Fruit fly (Drosophila melanogaster) whole organism, embryonic: Measurements from ENCODE around the gene CG33191.
A peak's percentile ranks its signal among the peaks of the same experiment; 100 is the strongest.

Source experiments
- Bteb2 ChIP-seq: fragments of 200-800 bp; sonication (Bioruptor generic); optimal IDR thresholded peaks from 2 replicates; lab custom pipeline; 2016; ENCODE audit warnings: missing biosample characterization, missing genetic modification characterization
- CG10654 ChIP-seq: fragments of 200-800 bp; sonication (Bioruptor generic); optimal IDR thresholded peaks from 2 replicates; lab custom pipeline; 2016; ENCODE audit warnings: missing biosample characterization, missing genetic modification characterization
- CG12104 ChIP-seq: fragments of 200-800 bp; sonication (Bioruptor generic); optimal IDR thresholded peaks from 3 replicates; lab custom pipeline; 2016; ENCODE audit warnings: missing biosample characterization, missing genetic modification characterization
- CG12744 ChIP-seq: fragments of 200-800 bp; sonication (Bioruptor generic); optimal IDR thresholded peaks from 2 replicates; lab custom pipeline; 2016; ENCODE audit warnings: missing biosample characterization, missing genetic modification characterization
- CG13123 ChIP-seq: fragments of 200-800 bp; sonication (Bioruptor generic); optimal IDR thresholded peaks from 2 replicates; lab custom pipeline; 2016; ENCODE audit warnings: missing biosample characterization, missing genetic modification characterization
- CG13296 ChIP-seq: fragments of 200-800 bp; sonication (Bioruptor generic); optimal IDR thresholded peaks from 3 replicates; lab custom pipeline; 2018; ENCODE audit warnings: missing biosample characterization, mild to moderate bottlenecking, missing genetic modification characterization
- CG14014 ChIP-seq: fragments of 200-800 bp; sonication (Bioruptor generic); IDR thresholded peaks from 2 replicates; pipeline ENCODE4 v1.3.6; 2022; ENCODE audit warnings: missing biosample characterization, missing genetic modification characterization
- CG14441 ChIP-seq: fragments of 200-800 bp; sonication (Bioruptor generic); IDR thresholded peaks from 2 replicates; pipeline ENCODE4 v1.3.6; 2022; ENCODE audit warnings: missing biosample characterization, missing genetic modification characterization
- CG14965 ChIP-seq: fragments of 200-800 bp; sonication (Bioruptor generic); optimal IDR thresholded peaks from 2 replicates; lab custom pipeline; 2016; ENCODE audit warnings: missing biosample characterization, missing genetic modification characterization, borderline replicate concordance
- CG15011 ChIP-seq: fragments of 200-800 bp; sonication (Bioruptor generic); optimal IDR thresholded peaks from 3 replicates; lab custom pipeline; 2018; ENCODE audit warnings: missing biosample characterization, mild to moderate bottlenecking, missing genetic modification characterization
- CG3065 ChIP-seq: fragments of 200-800 bp; sonication (Bioruptor generic); optimal IDR thresholded peaks from 2 replicates; lab custom pipeline; 2016; ENCODE audit warnings: missing biosample characterization, missing genetic modification characterization
- CG5180 ChIP-seq: fragments of 200-800 bp; sonication (Bioruptor generic); optimal IDR thresholded peaks from 3 replicates; lab custom pipeline; 2017; ENCODE audit warnings: missing biosample characterization, missing genetic modification characterization, mild to moderate bottlenecking, moderate library complexity, missing genetic modification reagents
- CG5953 ChIP-seq: fragments of 200-800 bp; sonication (Bioruptor generic); IDR thresholded peaks from 2 replicates; pipeline ENCODE4 v1.3.6; 2022; ENCODE audit warnings: missing biosample characterization, missing genetic modification characterization
- CG7357 ChIP-seq: fragments of 200-800 bp; sonication (Bioruptor generic); IDR thresholded peaks from 3 replicates; pipeline ENCODE4 v1.3.6; 2022; ENCODE audit warnings: missing biosample characterization, missing genetic modification characterization
- CG8478 ChIP-seq: fragments of >200 bp; optimal IDR thresholded peaks from 2 replicates; lab custom pipeline; 2018
- CG9437 ChIP-seq: fragments of 200-800 bp; sonication (Bioruptor generic); optimal IDR thresholded peaks from 2 replicates; lab custom pipeline; 2018; ENCODE audit warnings: missing biosample characterization, mild to moderate bottlenecking, missing genetic modification characterization
- CG9609 ChIP-seq: fragments of 200-800 bp; sonication (Bioruptor generic); optimal IDR thresholded peaks from 3 replicates; lab custom pipeline; 2016; ENCODE audit warnings: missing biosample characterization, missing genetic modification characterization
- CG9876 ChIP-seq: fragments of 200-800 bp; sonication (Bioruptor generic); optimal IDR thresholded peaks from 2 replicates; lab custom pipeline; 2016; ENCODE audit warnings: missing biosample characterization, missing genetic modification characterization
- D19B ChIP-seq: fragments of 200-800 bp; sonication (Bioruptor generic); optimal IDR thresholded peaks from 2 replicates; lab custom pipeline; 2017; ENCODE audit warnings: missing biosample characterization, mild to moderate bottlenecking, missing genetic modification characterization
- Doc2 ChIP-seq: fragments of 200-800 bp; sonication (Bioruptor generic); IDR thresholded peaks from 2 replicates; pipeline ENCODE4 v1.3.6; 2022; ENCODE audit warnings: missing biosample characterization, missing genetic modification characterization
- Doc3 ChIP-seq: fragments of 200-800 bp; sonication (Bioruptor generic); IDR thresholded peaks from 3 replicates; pipeline ENCODE4 v1.3.6; 2022; ENCODE audit warnings: missing biosample characterization, missing genetic modification characterization; ENCODE audit not compliant: partially characterized antibody
- Dp ChIP-seq: fragments of 200-800 bp; sonication (Bioruptor generic); optimal IDR thresholded peaks from 2 replicates; lab custom pipeline; 2018; ENCODE audit warnings: missing biosample characterization, mild to moderate bottlenecking, missing genetic modification characterization, moderate library complexity
- Hr39 ChIP-seq: fragments of >200 bp; optimal IDR thresholded peaks from 2 replicates; lab custom pipeline; 2017
- MTF-1 ChIP-seq: fragments of 200-800 bp; sonication (Bioruptor generic); optimal IDR thresholded peaks from 2 replicates; lab custom pipeline; 2018; ENCODE audit warnings: missing biosample characterization, mild to moderate bottlenecking, missing genetic modification characterization, borderline replicate concordance
- Med ChIP-seq: fragments of 200-800 bp; sonication (Bioruptor generic); peaks from one replicate; lab custom pipeline; 2016; ENCODE audit warnings: missing biosample characterization, missing genetic modification characterization, mild to moderate bottlenecking, inconsistent platforms, moderate library complexity
- Meics ChIP-seq: fragments of 200-800 bp; sonication (Bioruptor generic); optimal IDR thresholded peaks from 2 replicates; lab custom pipeline; 2017; ENCODE audit warnings: missing biosample characterization, mild to moderate bottlenecking, missing genetic modification characterization
- Nf-YA ChIP-seq: fragments of 200-800 bp; sonication (Bioruptor generic); IDR thresholded peaks from 2 replicates; pipeline ENCODE4 v1.3.6; 2022; ENCODE audit warnings: missing biosample characterization, missing genetic modification characterization
- Optix ChIP-seq: fragments of 200-800 bp; sonication (Bioruptor generic); IDR thresholded peaks from 3 replicates; pipeline ENCODE4 v1.3.6; 2022; ENCODE audit warnings: missing biosample characterization, missing genetic modification characterization
- TFAM ChIP-seq: fragments of 200-800 bp; sonication (Bioruptor generic); optimal IDR thresholded peaks from 2 replicates; lab custom pipeline; 2017; ENCODE audit warnings: missing biosample characterization, missing genetic modification characterization, inconsistent platforms
- Xrp1 ChIP-seq: fragments of 200-800 bp; sonication (Bioruptor generic); IDR thresholded peaks from 2 replicates; pipeline ENCODE4 v1.3.6; 2022; ENCODE audit warnings: missing biosample characterization, missing genetic modification characterization
- amos ChIP-seq: fragments of 200-800 bp; sonication (Bioruptor generic); IDR thresholded peaks from 2 replicates; pipeline ENCODE4 v1.3.6; 2022; ENCODE audit warnings: missing biosample characterization, missing genetic modification characterization; ENCODE audit not compliant: partially characterized antibody
- bowl ChIP-seq: fragments of 200-800 bp; sonication (Bioruptor generic); IDR thresholded peaks from 2 replicates; pipeline ENCODE4 v1.3.6; 2022; ENCODE audit warnings: missing biosample characterization, missing genetic modification characterization
- cg ChIP-seq: fragments of 200-800 bp; sonication (Bioruptor generic); optimal IDR thresholded peaks from 3 replicates; lab custom pipeline; 2019; ENCODE audit warnings: missing biosample characterization, mild to moderate bottlenecking, missing genetic modification characterization, moderate library complexity
- crc ChIP-seq: fragments of 200-800 bp; sonication (Bioruptor generic); optimal IDR thresholded peaks from 2 replicates; lab custom pipeline; 2016; ENCODE audit warnings: missing biosample characterization, missing genetic modification characterization
- crp ChIP-seq, 2 experiments: fragments of 200-800 bp; sonication (Bioruptor generic); optimal IDR thresholded peaks; 2 replicates in 1 of 2; 3 replicates in 1 of 2; lab custom pipeline; 2017; ENCODE audit warnings: missing biosample characterization in 2 of 2, missing genetic modification characterization in 2 of 2, mild to moderate bottlenecking in 1 of 2, moderate library complexity in 1 of 2
- disco-r ChIP-seq: fragments of 200-800 bp; sonication (Bioruptor generic); optimal IDR thresholded peaks from 2 replicates; lab custom pipeline; 2016; ENCODE audit warnings: missing biosample characterization, missing genetic modification characterization
- dm ChIP-seq: fragments of 200-800 bp; sonication (Bioruptor generic); optimal IDR thresholded peaks from 3 replicates; lab custom pipeline; 2016; ENCODE audit warnings: missing biosample characterization, missing genetic modification characterization
- en ChIP-seq: fragments of 200-800 bp; sonication (Bioruptor generic); optimal IDR thresholded peaks from 2 replicates; lab custom pipeline; 2016; ENCODE audit warnings: missing biosample characterization, missing genetic modification characterization
- eve ChIP-seq, 2 experiments: fragments of >200 bp; optimal IDR thresholded peaks; 2 replicates each; lab custom pipeline; 2017; ENCODE audit warnings: missing biosample characterization in 2 of 2, missing genetic modification characterization in 2 of 2
- gfzf ChIP-seq: fragments of 200-800 bp; sonication (Bioruptor generic); optimal IDR thresholded peaks from 2 replicates; lab custom pipeline; 2016; ENCODE audit warnings: missing biosample characterization, mild to moderate bottlenecking, missing genetic modification characterization, moderate library complexity
- lab ChIP-seq: fragments of 200-800 bp; sonication (Bioruptor generic); optimal IDR thresholded peaks from 3 replicates; lab custom pipeline; 2017; ENCODE audit warnings: missing biosample characterization, missing genetic modification characterization, mild to moderate bottlenecking, moderate library complexity, missing genetic modification reagents
- mirr ChIP-seq: fragments of 200-800 bp; sonication (Bioruptor generic); optimal IDR thresholded peaks from 3 replicates; lab custom pipeline; 2018; ENCODE audit warnings: missing biosample characterization, mild to moderate bottlenecking, missing genetic modification characterization
- nau ChIP-seq: fragments of 200-800 bp; sonication (Bioruptor generic); optimal IDR thresholded peaks from 3 replicates; lab custom pipeline; 2017; ENCODE audit warnings: missing biosample characterization, mild to moderate bottlenecking, missing genetic modification characterization, missing genetic modification reagents
- nmo ChIP-seq: fragments of 200-800 bp; sonication (Bioruptor generic); optimal IDR thresholded peaks from 2 replicates; lab custom pipeline; 2018; ENCODE audit warnings: missing biosample characterization, mild to moderate bottlenecking, missing genetic modification characterization, moderate library complexity
- pfk ChIP-seq: fragments of 200-800 bp; sonication (Bioruptor generic); optimal IDR thresholded peaks from 2 replicates; lab custom pipeline; 2018; ENCODE audit warnings: missing biosample characterization, mild to moderate bottlenecking, missing genetic modification characterization, moderate library complexity
- ranshi ChIP-seq: fragments of 200-800 bp; sonication (Bioruptor generic); IDR thresholded peaks from 2 replicates; pipeline ENCODE4 v1.3.6; 2022; ENCODE audit warnings: missing biosample characterization, missing genetic modification characterization
- seq ChIP-seq: fragments of 200-800 bp; sonication (Bioruptor generic); IDR thresholded peaks from 2 replicates; pipeline ENCODE4 v1.3.6; 2022; ENCODE audit warnings: missing biosample characterization, missing genetic modification characterization
- tio ChIP-seq: fragments of 200-800 bp; sonication (Bioruptor generic); optimal IDR thresholded peaks from 2 replicates; lab custom pipeline; 2017; ENCODE audit warnings: missing biosample characterization, missing genetic modification characterization, inconsistent platforms
- toy ChIP-seq: fragments of 200-800 bp; sonication (Bioruptor generic); IDR thresholded peaks from 2 replicates; pipeline ENCODE4 v1.3.6; 2022; ENCODE audit warnings: missing biosample characterization, missing genetic modification characterization
- tup ChIP-seq: fragments of 200-800 bp; sonication (Bioruptor generic); optimal IDR thresholded peaks from 2 replicates; lab custom pipeline; 2016; ENCODE audit warnings: missing biosample characterization, mild to moderate bottlenecking, missing genetic modification characterization, moderate library complexity

Gene CG33191

dm6 chr3R:8731597-8732263, 48.0 kb downstream of the CG33191 start, which contains the start of the genes M1BP and CG8202 (continued):
- TF ChIP-seq crp (GFP tag; optimal IDR thresholded peaks at IDR 0.05; lab: Kevin White, UChicago) (peak in 1 of 2 experiments; percentile 73), toy (GFP tag; lab: Robert Waterston, UW) (no peak; the same call in 1 of the 2 replicates), CG13296 (peak; percentile 94), dm (GFP tag; lab: Kevin White, UChicago) (no peak), gfzf (GFP tag; lab: Kevin White, UChicago) (no peak), Doc2 (peak; percentile 34; the same call in 1 of the 2 replicates), CG14441 (GFP tag; lab: Robert Waterston, UW) (peak; percentile 76), Dp (peak; percentile 2), Optix (GFP tag; lab: Robert Waterston, UW) (peak; percentile 65; the same call in 2 of the 3 replicates), CG14965 (GFP tag; lab: Kevin White, UChicago) (no peak), Xrp1 (GFP tag; lab: Robert Waterston, UW) (peak; percentile 84), crc (GFP tag; lab: Kevin White, UChicago) (no peak), nmo (GFP tag; lab: Kevin White, UChicago) (peak; percentile 96), Bteb2 (GFP tag; lab: Kevin White, UChicago) (peak; percentile 41), cg (GFP tag; lab: Kevin White, UChicago) (no peak), TFAM (GFP tag; lab: Kevin White, UChicago) (no peak), CG14014 (GFP tag; lab: Robert Waterston, UW) (peak; percentile 71), CG7357 (GFP tag; lab: Robert Waterston, UW) (peak; percentile 65; the same call in 2 of the 3 replicates), seq (GFP tag; lab: Robert Waterston, UW) (peak; percentile 65; the same call in 1 of the 2 replicates), bowl (GFP tag; lab: Robert Waterston, UW) (no peak), Nf-YA (GFP tag; lab: Robert Waterston, UW) (peak; percentile 59; the same call in 1 of the 2 replicates), tio (GFP tag; lab: Kevin White, UChicago) (peak; percentile 84), CG15011 (no peak), CG9437 (peak; percentile 93), disco-r (GFP tag; lab: Kevin White, UChicago) (no peak), CG10654 (GFP tag; lab: Kevin White, UChicago) (peak; percentile 85), D19B (GFP tag; lab: Kevin White, UChicago) (peak; percentile 71), tup (GFP tag; lab: Kevin White, UChicago) (peak; percentile 4), ranshi (GFP tag; lab: Robert Waterston, UW) (peak; percentile 92), nau (GFP tag; lab: Kevin White, UChicago) (no peak), mirr (peak; percentile 56), CG12744 (GFP tag; lab: Kevin White, UChicago) (peak; percentile 31), amos (no peak), Doc3 (GFP tag; lab: Robert Waterston, UW) (no peak), CG8478 (no peak), pfk (no peak), CG13123 (GFP tag; lab: Kevin White, UChicago) (peak; percentile 73), CG5953 (GFP tag; lab: Robert Waterston, UW) (no peak), MTF-1 (peak; percentile 37), CG12104 (GFP tag; lab: Kevin White, UChicago) (peak; percentile 87), en (GFP tag; lab: Kevin White, UChicago) (no peak), Hr39 (no peak), CG5180 (GFP tag; lab: Kevin White, UChicago) (no peak), Meics (GFP tag; lab: Kevin White, UChicago) (peak; percentile 94), CG9876 (GFP tag; lab: Kevin White, UChicago) (peak; percentile 44), lab (GFP tag; lab: Kevin White, UChicago) (no peak), eve (GFP tag; optimal IDR thresholded peaks at IDR 0.05; lab: Kevin White, UChicago) (no peak), Med (peak; percentile 89), CG9609 (GFP tag; lab: Kevin White, UChicago) (peak; percentile 38), CG3065 (peak; percentile 73)
